Worm (Caenorhabditis elegans) whole organism, L4 larva: ENCODE measurements around the gene F53B7.4.

ENCODE experiments used
- D1046.2 ChIP-seq: fragments of 200-800 bp; sonication (Bioruptor generic); IDR thresholded peaks from 2 replicates; pipeline ENCODE4 v1.3.6; 2022; ENCODE audit warnings: missing genetic modification characterization, missing compliant biosample characterization
- F37D6.2 ChIP-seq: sonication (generic microtip); optimal IDR thresholded peaks from 2 replicates; lab custom pipeline; 2016; ENCODE audit warnings: mild to moderate bottlenecking, missing genetic modification characterization, missing compliant biosample characterization
- T26A8.4 ChIP-seq: fragments of 200-800 bp; sonication (Bioruptor generic); IDR thresholded peaks from 2 replicates; pipeline ENCODE4 v1.3.6; 2022; ENCODE audit warnings: missing genetic modification characterization, missing compliant biosample characterization
- ZK546.5 ChIP-seq, 2 experiments: sonication (generic microtip); optimal IDR thresholded peaks; 2 replicates each; lab custom pipeline; 2017; ENCODE audit warnings: missing biosample characterization in 2 of 2, missing genetic modification characterization in 2 of 2
- aha-1 ChIP-seq: fragments of 150-350 bp; peaks from one replicate; lab custom pipeline; 2014; ENCODE audit warnings: missing biosample characterization, missing genetic modification characterization
- ama-1 ChIP-seq: fragments of 150-350 bp; optimal IDR thresholded peaks from 2 replicates; lab custom pipeline; 2014; ENCODE audit warnings: inconsistent platforms, mixed read lengths
- arid-1 ChIP-seq: fragments of 200-800 bp; sonication (Bioruptor generic); conservative IDR thresholded peaks from 2 replicates; pipeline ENCODE4 v1.3.6; 2022; ENCODE audit warnings: missing genetic modification reagents, missing genetic modification characterization, missing compliant biosample characterization
- attf-4 ChIP-seq: sonication (generic microtip); optimal IDR thresholded peaks from 3 replicates; lab custom pipeline; 2017; ENCODE audit warnings: missing biosample characterization, missing genetic modification characterization
- ceh-20 ChIP-seq: fragments of 200-800 bp; sonication (Bioruptor generic); IDR thresholded peaks from 2 replicates; pipeline ENCODE4 v1.3.6; 2022; ENCODE audit warnings: missing genetic modification reagents, missing genetic modification characterization, missing compliant biosample characterization
- ceh-32 ChIP-seq: sonication (generic microtip); optimal IDR thresholded peaks from 2 replicates; lab custom pipeline; 2016; ENCODE audit warnings: mild to moderate bottlenecking, missing genetic modification characterization, missing compliant biosample characterization; ENCODE audit not compliant: poor library complexity
- cey-2 ChIP-seq: sonication (generic microtip); optimal IDR thresholded peaks from 3 replicates; lab custom pipeline; 2017; ENCODE audit warnings: missing genetic modification characterization, mild to moderate bottlenecking, missing compliant biosample characterization, antibody characterized with exemption, borderline replicate concordance; ENCODE audit not compliant: insufficient read depth
- ctbp-1 ChIP-seq: fragments of 200-800 bp; sonication (Bioruptor generic); IDR thresholded peaks from 2 replicates; pipeline ENCODE4 v1.3.6; 2022; ENCODE audit warnings: missing genetic modification reagents, missing genetic modification characterization, missing compliant biosample characterization
- daf-16 ChIP-seq, 3 experiments: sonication (generic microtip); optimal IDR thresholded peaks; 2 replicates each; lab custom pipeline; 2016 to 2017; ENCODE audit warnings: missing genetic modification characterization in 3 of 3, missing genetic modification reagents in 3 of 3, mild to moderate bottlenecking in 2 of 3, missing compliant biosample characterization in 2 of 3, missing biosample characterization in 1 of 3, moderate library complexity in 1 of 3
- daf-19 ChIP-seq: fragments of 200-800 bp; sonication (Bioruptor generic); conservative IDR thresholded peaks from 2 replicates; pipeline ENCODE4 v1.3.6; 2022; ENCODE audit warnings: missing genetic modification characterization, missing compliant biosample characterization
- dmd-6 ChIP-seq: fragments of 200-800 bp; sonication (Bioruptor generic); IDR thresholded peaks from 2 replicates; pipeline ENCODE4 v1.3.6; 2022; ENCODE audit warnings: missing genetic modification reagents, missing genetic modification characterization, missing compliant biosample characterization
- duxl-1 ChIP-seq: sonication (generic microtip); optimal IDR thresholded peaks from 2 replicates; lab custom pipeline; 2016; ENCODE audit warnings: mild to moderate bottlenecking, missing genetic modification characterization, moderate library complexity, missing compliant biosample characterization; ENCODE audit not compliant: poor library complexity
- egl-27 ChIP-seq: sonication (generic microtip); optimal IDR thresholded peaks from 3 replicates; lab custom pipeline; 2017; ENCODE audit warnings: missing biosample characterization, missing genetic modification reagents, missing genetic modification characterization
- egl-43 ChIP-seq: fragments of 200-800 bp; sonication (Bioruptor generic); IDR thresholded peaks from 2 replicates; pipeline ENCODE4 v1.3.6; 2022; ENCODE audit warnings: missing genetic modification reagents, missing genetic modification characterization, missing compliant biosample characterization
- gei-8 ChIP-seq: fragments of 200-800 bp; sonication (Bioruptor generic); optimal IDR thresholded peaks from 2 replicates; lab custom pipeline; 2018; ENCODE audit warnings: mild to moderate bottlenecking, missing genetic modification characterization, missing compliant biosample characterization
- hlh-30 ChIP-seq: sonication (generic microtip); optimal IDR thresholded peaks from 2 replicates; lab custom pipeline; 2017; ENCODE audit warnings: antibody characterized with exemption, mild to moderate bottlenecking, missing genetic modification characterization, missing compliant biosample characterization; ENCODE audit not compliant: insufficient read depth
- hmg-1.1 ChIP-seq: fragments of 200-800 bp; sonication (Bioruptor generic); IDR thresholded peaks from 2 replicates; pipeline ENCODE4 v1.3.6; 2022; ENCODE audit warnings: missing genetic modification reagents, missing genetic modification characterization, missing compliant biosample characterization
- lim-7 ChIP-seq: fragments of 200-800 bp; sonication (Bioruptor generic); IDR thresholded peaks from 2 replicates; pipeline ENCODE4 v1.3.6; 2022; ENCODE audit warnings: missing genetic modification characterization, missing compliant biosample characterization
- lin-1 ChIP-seq: fragments of 200-800 bp; sonication (Bioruptor generic); IDR thresholded peaks from 2 replicates; pipeline ENCODE4 v1.3.6; 2022; ENCODE audit warnings: missing genetic modification reagents, missing genetic modification characterization, missing compliant biosample characterization
- lin-29 ChIP-seq: fragments of 200-800 bp; sonication (Bioruptor generic); IDR thresholded peaks from 2 replicates; pipeline ENCODE4 v1.3.6; 2022; ENCODE audit warnings: missing genetic modification reagents, missing genetic modification characterization, missing compliant biosample characterization
- lir-3 ChIP-seq: sonication (generic microtip); optimal IDR thresholded peaks from 2 replicates; lab custom pipeline; 2016; ENCODE audit warnings: mild to moderate bottlenecking, missing genetic modification characterization, missing compliant biosample characterization
- lsy-2 ChIP-seq, 2 experiments: fragments of 150-350 bp in 1 of 2; sonication (generic microtip) in 1 of 2; optimal IDR thresholded peaks; 2 replicates each; lab custom pipeline; 2014 to 2017; ENCODE audit warnings: missing biosample characterization in 2 of 2, missing genetic modification characterization in 2 of 2
- madf-5 ChIP-seq, 2 experiments: fragments of 200-800 bp; sonication (Bioruptor generic); IDR thresholded peaks; 2 replicates each; pipeline ENCODE4 v1.3.6; 2022; ENCODE audit warnings: missing compliant biosample characterization in 2 of 2, missing genetic modification characterization in 2 of 2
- madf-9 ChIP-seq: fragments of 200-800 bp; sonication (Bioruptor generic); conservative IDR thresholded peaks from 2 replicates; pipeline ENCODE4 v1.3.6; 2022; ENCODE audit warnings: missing genetic modification reagents, missing genetic modification characterization, missing compliant biosample characterization
- mdl-1 ChIP-seq, 2 experiments: fragments of 150-350 bp in 1 of 2; sonication (generic microtip) in 1 of 2; optimal IDR thresholded peaks; 2 replicates each; lab custom pipeline; 2014 to 2017; ENCODE audit warnings: missing biosample characterization in 2 of 2, missing genetic modification characterization in 2 of 2
- mep-1 ChIP-seq: fragments of 150-350 bp; sonication (generic microtip); optimal IDR thresholded peaks from 3 replicates; lab custom pipeline; 2014; ENCODE audit warnings: missing biosample characterization, missing genetic modification characterization
- mxl-2 ChIP-seq: fragments of 200-800 bp; sonication (Bioruptor generic); conservative IDR thresholded peaks from 2 replicates; pipeline ENCODE4 v1.3.6; 2022; ENCODE audit warnings: missing genetic modification reagents, missing genetic modification characterization, missing compliant biosample characterization
- mxl-3 ChIP-seq: fragments of 200-800 bp; sonication (Bioruptor generic); optimal IDR thresholded peaks from 2 replicates; lab custom pipeline; 2018; ENCODE audit warnings: mild to moderate bottlenecking, missing genetic modification characterization, missing compliant biosample characterization
- nhr-10 ChIP-seq: fragments of 150-350 bp; optimal IDR thresholded peaks from 2 replicates; lab custom pipeline; 2014; ENCODE audit warnings: missing biosample characterization, missing genetic modification characterization
- nhr-102 ChIP-seq: sonication (generic microtip); optimal IDR thresholded peaks from 2 replicates; lab custom pipeline; 2016; ENCODE audit warnings: mild to moderate bottlenecking, missing genetic modification characterization, moderate library complexity, missing compliant biosample characterization
- nhr-42 ChIP-seq: fragments of 200-800 bp; sonication (Bioruptor generic); IDR thresholded peaks from 2 replicates; pipeline ENCODE4 v1.3.6; 2022; ENCODE audit warnings: missing genetic modification characterization, missing compliant biosample characterization
- nhr-48 ChIP-seq: sonication (generic microtip); optimal IDR thresholded peaks from 2 replicates; lab custom pipeline; 2016; ENCODE audit warnings: mild to moderate bottlenecking, missing genetic modification characterization, missing compliant biosample characterization
- nhr-6 ChIP-seq: fragments of 150-350 bp; optimal IDR thresholded peaks from 2 replicates; lab custom pipeline; 2014; ENCODE audit warnings: missing biosample characterization, missing genetic modification characterization
- nhr-76 ChIP-seq: fragments of 150-350 bp; optimal IDR thresholded peaks from 2 replicates; lab custom pipeline; 2014; ENCODE audit warnings: missing biosample characterization, missing genetic modification characterization
- php-3 ChIP-seq: fragments of 200-800 bp; sonication (Bioruptor generic); IDR thresholded peaks from 2 replicates; pipeline ENCODE4 v1.3.6; 2022; ENCODE audit warnings: missing genetic modification reagents, missing genetic modification characterization, missing compliant biosample characterization
- pqm-1 ChIP-seq: sonication (generic microtip); optimal IDR thresholded peaks from 2 replicates; lab custom pipeline; 2017; ENCODE audit warnings: missing biosample characterization, missing genetic modification characterization
- rbr-2 ChIP-seq: sonication (generic microtip); optimal IDR thresholded peaks from 2 replicates; lab custom pipeline; 2016; ENCODE audit warnings: missing genotype, missing genetic modification characterization, missing compliant biosample characterization
- sdz-12 ChIP-seq: fragments of 200-800 bp; sonication (Bioruptor generic); optimal IDR thresholded peaks from 2 replicates; lab custom pipeline; 2018; ENCODE audit warnings: mild to moderate bottlenecking, missing genetic modification characterization, missing compliant biosample characterization
- snpc-1.2 ChIP-seq: fragments of 200-800 bp; sonication (Bioruptor generic); IDR thresholded peaks from 2 replicates; pipeline ENCODE4 v1.3.6; 2022; ENCODE audit warnings: missing genetic modification reagents, missing genetic modification characterization, missing compliant biosample characterization
- snpc-4 ChIP-seq: fragments of 150-350 bp; optimal IDR thresholded peaks from 2 replicates; lab custom pipeline; 2014; ENCODE audit warnings: missing biosample characterization, missing genetic modification characterization
- unc-39 ChIP-seq: sonication (generic microtip); optimal IDR thresholded peaks from 2 replicates; lab custom pipeline; 2017; ENCODE audit warnings: missing biosample characterization, missing genetic modification characterization
- vab-7 ChIP-seq: fragments of 200-800 bp; sonication (Bioruptor generic); IDR thresholded peaks from 2 replicates; pipeline ENCODE4 v1.3.6; 2022; ENCODE audit warnings: missing genetic modification reagents, missing genetic modification characterization, missing compliant biosample characterization
- zag-1 ChIP-seq: fragments of 150-350 bp; optimal IDR thresholded peaks from 2 replicates; lab custom pipeline; 2014; ENCODE audit warnings: missing biosample characterization, missing genetic modification characterization
- zfp-3 ChIP-seq: fragments of 200-800 bp; sonication (Bioruptor generic); conservative IDR thresholded peaks from 2 replicates; pipeline ENCODE4 v1.3.6; 2022; ENCODE audit warnings: missing genetic modification reagents, missing genetic modification characterization, missing compliant biosample characterization
- zip-11 ChIP-seq: fragments of 200-800 bp; sonication (Bioruptor generic); IDR thresholded peaks from 2 replicates; pipeline ENCODE4 v1.3.6; 2022; ENCODE audit warnings: missing genetic modification characterization, missing compliant biosample characterization
- ztf-7 ChIP-seq: fragments of 150-350 bp; optimal IDR thresholded peaks from 2 replicates; lab custom pipeline; 2014; ENCODE audit warnings: missing biosample characterization, missing genetic modification characterization

Gene F53B7.4

DNA sequence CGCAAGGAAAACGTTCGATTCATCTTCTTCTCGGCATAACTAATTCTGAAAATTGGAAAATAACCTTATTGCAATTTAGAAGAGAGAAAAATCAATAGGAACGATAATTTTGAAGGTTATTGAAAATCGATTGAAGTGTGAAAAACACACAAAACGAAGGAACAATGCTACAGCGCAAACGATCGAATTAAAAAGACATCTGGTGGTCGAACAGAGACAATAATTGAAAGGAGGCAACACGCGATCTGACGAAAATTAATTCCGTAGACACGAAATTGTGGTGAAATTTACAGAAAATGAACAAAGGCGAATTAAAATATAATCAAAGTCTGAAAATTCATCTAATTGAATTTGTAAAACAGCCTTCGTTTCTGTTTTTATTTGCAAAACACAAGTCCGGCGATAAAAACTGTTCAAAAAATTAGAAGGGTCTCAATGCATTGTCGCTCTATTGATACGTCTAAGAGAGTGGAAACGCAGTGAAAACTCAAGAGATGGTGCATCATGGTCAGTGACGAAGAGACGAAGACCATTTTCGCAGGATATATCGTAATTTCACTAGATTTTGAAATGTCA, 37.1 kb upstream of the F53B7.4 start, which contains the start of gene pak-2 (continued):
- TF ChIP-seq lim-7 (GFP tag; lab: Robert Waterston, UW) (no peak), hmg-1.1 (GFP tag; lab: Robert Waterston, UW) (peak; percentile 63), pqm-1 (tag; lab: Kevin White, UChicago) (peak; percentile 0), ZK546.5 (tag; optimal IDR thresholded peaks at IDR 0.05; lab: Kevin White, UChicago) (no peak), nhr-6 (peak; percentile 10), lin-29 (GFP tag; lab: Robert Waterston, UW) (no peak), mxl-3 (GFP tag; lab: Kevin White, UChicago) (peak; percentile 81), ama-1 (no peak), rbr-2 (tag; lab: Kevin White, UChicago) (peak; percentile 68), gei-8 (GFP tag; lab: Kevin White, UChicago) (no peak), unc-39 (tag; lab: Kevin White, UChicago) (no peak), ceh-20 (no peak), mdl-1 (tag; optimal IDR thresholded peaks at IDR 0.05; lab: Kevin White, UChicago) (peak in 1 of 2 experiments; percentile 58), F37D6.2 (tag; lab: Kevin White, UChicago) (peak; percentile 46), cey-2 (tag; lab: Kevin White, UChicago) (no peak), nhr-48 (tag; lab: Kevin White, UChicago) (no peak), attf-4 (tag; lab: Kevin White, UChicago) (no peak), nhr-10 (no peak), php-3 (GFP tag; lab: Robert Waterston, UW) (no peak), ztf-7 (tag; lab: Kevin White, UChicago) (no peak), D1046.2 (no peak), zfp-3 (no peak), dmd-6 (GFP tag; lab: Robert Waterston, UW) (peak; percentile 35; the same call in 1 of the 2 replicates), egl-43 (GFP tag; lab: Robert Waterston, UW) (no peak), lir-3 (tag; lab: Kevin White, UChicago) (no peak), mep-1 (peak; percentile 90), nhr-76 (tag; lab: Kevin White, UChicago) (no peak), mxl-2 (no peak), sdz-12 (no peak), ceh-32 (tag; lab: Kevin White, UChicago) (no peak), zag-1 (no peak), duxl-1 (peak; percentile 28), arid-1 (no peak), hlh-30 (tag; lab: Kevin White, UChicago) (peak; percentile 57), madf-5 (GFP tag; IDR thresholded peaks at IDR 0.05; lab: Robert Waterston, UW) (no peak), ctbp-1 (no peak), nhr-42 (GFP tag; lab: Robert Waterston, UW) (no peak), T26A8.4 (GFP tag; lab: Robert Waterston, UW) (no peak), egl-27 (no peak), daf-19 (GFP tag; lab: Robert Waterston, UW) (0 out of 2 replicates have a peak, but pooled peaks have one; percentile 44), lsy-2 (tag; optimal IDR thresholded peaks at IDR 0.05; lab: Kevin White, UChicago) (peak; percentile 38 to 83), aha-1 (no peak), snpc-4 (tag; lab: Kevin White, UChicago) (no peak), vab-7 (peak; percentile 67), daf-16 (GFP tag; optimal IDR thresholded peaks at IDR 0.05; lab: Kevin White, UChicago) (no peak), daf-16 (tag; optimal IDR thresholded peaks at IDR 0.05; lab: Kevin White, UChicago) (peak; percentile 39), zip-11 (GFP tag; lab: Robert Waterston, UW) (no peak), nhr-102 (tag; lab: Kevin White, UChicago) (no peak), snpc-1.2 (GFP tag; lab: Robert Waterston, UW) (no peak), lin-1 (no peak), madf-9 (GFP tag; lab: Robert Waterston, UW) (no peak)
